Fruit fly (Drosophila melanogaster) whole organism, embryonic: ENCODE data around the gene IleRS-m.

Source experiments
- ATbp ChIP-seq: fragments of 200-800 bp; sonication (Bioruptor generic); optimal IDR thresholded peaks from 2 replicates; lab custom pipeline; 2017; ENCODE audit warnings: missing biosample characterization, mild to moderate bottlenecking, missing genetic modification characterization, missing genetic modification reagents
- B-H2 ChIP-seq: fragments of 200-800 bp; sonication (Bioruptor generic); optimal IDR thresholded peaks from 2 replicates; lab custom pipeline; 2018; ENCODE audit warnings: missing biosample characterization, mild to moderate bottlenecking, missing genetic modification characterization
- CG10321 ChIP-seq: fragments of 200-800 bp; sonication (Bioruptor generic); IDR thresholded peaks from 2 replicates; pipeline ENCODE4 v1.3.6; 2022; ENCODE audit warnings: missing biosample characterization, missing genetic modification characterization
- CG10979 ChIP-seq: fragments of 200-800 bp; sonication (Bioruptor generic); optimal IDR thresholded peaks from 2 replicates; lab custom pipeline; 2018; ENCODE audit warnings: missing biosample characterization, mild to moderate bottlenecking, missing genetic modification characterization, moderate library complexity
- CG11085 ChIP-seq: fragments of 200-800 bp; sonication (Bioruptor generic); IDR thresholded peaks from 2 replicates; pipeline ENCODE4 v1.3.6; 2022; ENCODE audit warnings: missing biosample characterization, missing genetic modification characterization
- CG12104 ChIP-seq: fragments of 200-800 bp; sonication (Bioruptor generic); optimal IDR thresholded peaks from 3 replicates; lab custom pipeline; 2016; ENCODE audit warnings: missing biosample characterization, missing genetic modification characterization
- CG15514 ChIP-seq: fragments of 200-800 bp; sonication (Bioruptor generic); optimal IDR thresholded peaks from 3 replicates; lab custom pipeline; 2017; ENCODE audit warnings: missing biosample characterization, missing genetic modification characterization, mild to moderate bottlenecking, moderate library complexity, missing genetic modification reagents
- CG16779 ChIP-seq: fragments of 200-800 bp; sonication (Bioruptor generic); IDR thresholded peaks from 2 replicates; pipeline ENCODE4 v1.3.6; 2022; ENCODE audit warnings: missing biosample characterization, missing genetic modification characterization
- CG16813 ChIP-seq: fragments of 200-800 bp; sonication (Bioruptor generic); IDR thresholded peaks from 3 replicates; pipeline ENCODE4 v1.3.6; 2022; ENCODE audit warnings: missing biosample characterization, missing genetic modification characterization; ENCODE audit not compliant: partially characterized antibody
- CG18599 ChIP-seq: fragments of 200-800 bp; sonication (Bioruptor generic); optimal IDR thresholded peaks from 3 replicates; lab custom pipeline; 2017; ENCODE audit warnings: missing biosample characterization, missing genetic modification characterization, mild to moderate bottlenecking, moderate library complexity, missing genetic modification reagents
- CG31388 ChIP-seq: fragments of 200-800 bp; sonication (Bioruptor generic); optimal IDR thresholded peaks from 2 replicates; lab custom pipeline; 2016; ENCODE audit warnings: missing biosample characterization, missing genetic modification characterization
- CG33213 ChIP-seq: fragments of 200-800 bp; sonication (Bioruptor generic); optimal IDR thresholded peaks from 3 replicates; lab custom pipeline; 2016; ENCODE audit warnings: missing biosample characterization, missing genetic modification characterization
- CG4328 ChIP-seq: fragments of 200-800 bp; sonication (Bioruptor generic); optimal IDR thresholded peaks from 3 replicates; lab custom pipeline; 2017; ENCODE audit warnings: missing biosample characterization, missing genetic modification reagents, missing genetic modification characterization
- CG6654 ChIP-seq: fragments of 200-800 bp; sonication (Bioruptor generic); optimal IDR thresholded peaks from 2 replicates; lab custom pipeline; 2017; ENCODE audit warnings: missing biosample characterization, mild to moderate bottlenecking, missing genetic modification characterization
- CG7556 ChIP-seq: fragments of 200-800 bp; sonication (Bioruptor generic); optimal IDR thresholded peaks from 2 replicates; lab custom pipeline; 2017; ENCODE audit warnings: missing biosample characterization, mild to moderate bottlenecking, missing genetic modification characterization
- CG8290 ChIP-seq, 3 experiments: fragments of 200-800 bp; sonication (Bioruptor generic); optimal IDR thresholded peaks; 2 replicates each; lab custom pipeline; 2016 to 2019; ENCODE audit warnings: missing biosample characterization in 3 of 3, missing genetic modification characterization in 3 of 3, mild to moderate bottlenecking in 2 of 3, moderate library complexity in 1 of 3
- CG9727 ChIP-seq: fragments of 200-800 bp; sonication (Bioruptor generic); optimal IDR thresholded peaks from 3 replicates; lab custom pipeline; 2017; ENCODE audit warnings: missing biosample characterization, mild to moderate bottlenecking, missing genetic modification characterization
- CG9817 ChIP-seq: fragments of 200-800 bp; sonication (Bioruptor generic); optimal IDR thresholded peaks from 2 replicates; lab custom pipeline; 2018; ENCODE audit warnings: missing biosample characterization, mild to moderate bottlenecking, missing genetic modification characterization, moderate library complexity
- Dad ChIP-seq: fragments of 200-800 bp; sonication (Bioruptor generic); optimal IDR thresholded peaks from 3 replicates; lab custom pipeline; 2016; ENCODE audit warnings: missing biosample characterization, missing genetic modification characterization
- Dbx ChIP-seq: fragments of 200-800 bp; sonication (Bioruptor generic); IDR thresholded peaks from 3 replicates; pipeline ENCODE4 v1.3.6; 2022; ENCODE audit warnings: missing biosample characterization, missing genetic modification characterization
- Dref ChIP-seq: fragments of 200-800 bp; sonication (Bioruptor generic); IDR thresholded peaks from 2 replicates; pipeline ENCODE4 v1.3.6; 2022; ENCODE audit warnings: missing biosample characterization, missing genetic modification characterization
- Drgx ChIP-seq: fragments of 200-800 bp; sonication (Bioruptor generic); IDR thresholded peaks from 2 replicates; pipeline ENCODE4 v1.3.6; 2022; ENCODE audit warnings: missing biosample characterization, missing genetic modification characterization
- E2f2 ChIP-seq: fragments of 200-800 bp; sonication (Bioruptor generic); IDR thresholded peaks from 2 replicates; pipeline ENCODE4 v1.3.6; 2022; ENCODE audit warnings: missing biosample characterization, missing genetic modification characterization
- ERR ChIP-seq: fragments of 200-800 bp; sonication (Bioruptor generic); optimal IDR thresholded peaks from 2 replicates; lab custom pipeline; 2016; ENCODE audit warnings: missing biosample characterization, missing genetic modification characterization
- Gsc ChIP-seq: fragments of 200-800 bp; sonication (Bioruptor generic); IDR thresholded peaks from 2 replicates; pipeline ENCODE4 v1.3.6; 2022; ENCODE audit warnings: missing biosample characterization, missing genetic modification characterization
- HLH3B ChIP-seq: fragments of 200-800 bp; sonication (Bioruptor generic); IDR thresholded peaks from 2 replicates; pipeline ENCODE4 v1.3.6; 2022; ENCODE audit warnings: missing biosample characterization, missing genetic modification characterization
- HLH4C ChIP-seq: fragments of 200-800 bp; sonication (Bioruptor generic); IDR thresholded peaks from 3 replicates; pipeline ENCODE4 v1.3.6; 2022; ENCODE audit warnings: missing biosample characterization, missing genetic modification characterization; ENCODE audit not compliant: partially characterized antibody
- HLH54F ChIP-seq: fragments of 200-800 bp; sonication (Bioruptor generic); optimal IDR thresholded peaks from 3 replicates; lab custom pipeline; 2016; ENCODE audit warnings: missing biosample characterization, missing genetic modification characterization
- Hr39 ChIP-seq: fragments of >200 bp; optimal IDR thresholded peaks from 2 replicates; lab custom pipeline; 2017
- Hsf ChIP-seq: fragments of 200-800 bp; sonication (Bioruptor generic); optimal IDR thresholded peaks from 3 replicates; lab custom pipeline; 2016; ENCODE audit warnings: missing biosample characterization, missing genetic modification characterization
- Sry-β ChIP-seq: fragments of 200-800 bp; sonication (Bioruptor generic); optimal IDR thresholded peaks from 2 replicates; lab custom pipeline; 2018; ENCODE audit warnings: missing biosample characterization, mild to moderate bottlenecking, missing genetic modification characterization, moderate library complexity
- Xrp1 ChIP-seq: fragments of 200-800 bp; sonication (Bioruptor generic); IDR thresholded peaks from 2 replicates; pipeline ENCODE4 v1.3.6; 2022; ENCODE audit warnings: missing biosample characterization, missing genetic modification characterization
- bab2 ChIP-seq: fragments of 200-800 bp; sonication (Bioruptor generic); optimal IDR thresholded peaks from 2 replicates; lab custom pipeline; 2016; ENCODE audit warnings: missing biosample characterization, missing genetic modification characterization
- bigmax ChIP-seq: fragments of 200-800 bp; sonication (Bioruptor generic); optimal IDR thresholded peaks from 2 replicates; lab custom pipeline; 2018; ENCODE audit warnings: missing biosample characterization, mild to moderate bottlenecking, missing genetic modification characterization
- bowl ChIP-seq: fragments of 200-800 bp; sonication (Bioruptor generic); IDR thresholded peaks from 2 replicates; pipeline ENCODE4 v1.3.6; 2022; ENCODE audit warnings: missing biosample characterization, missing genetic modification characterization
- cas ChIP-seq: fragments of 200-800 bp; sonication (Bioruptor generic); IDR thresholded peaks from 2 replicates; pipeline ENCODE4 v1.3.6; 2022; ENCODE audit warnings: missing biosample characterization, missing genetic modification characterization
- ci ChIP-seq: fragments of 200-800 bp; sonication (Bioruptor generic); IDR thresholded peaks from 3 replicates; pipeline ENCODE4 v1.3.6; 2022; ENCODE audit warnings: missing biosample characterization, missing genetic modification characterization
- gro ChIP-seq: fragments of 200-800 bp; sonication (Bioruptor generic); optimal IDR thresholded peaks from 2 replicates; lab custom pipeline; 2016; ENCODE audit warnings: missing biosample characterization, missing genetic modification characterization
- inv ChIP-seq: fragments of 200-800 bp; sonication (Bioruptor generic); IDR thresholded peaks from 2 replicates; pipeline ENCODE4 v1.3.6; 2022; ENCODE audit warnings: missing biosample characterization, missing genetic modification characterization; ENCODE audit not compliant: partially characterized antibody
- jing ChIP-seq: fragments of 200-800 bp; sonication (Bioruptor generic); optimal IDR thresholded peaks from 2 replicates; lab custom pipeline; 2018; ENCODE audit warnings: missing biosample characterization, mild to moderate bottlenecking, missing genetic modification characterization
- lov ChIP-seq, 2 experiments: fragments of 200-800 bp in 1 of 2; fragments of >200 bp in 1 of 2; sonication (Bioruptor generic) in 1 of 2; IDR thresholded peaks in 1 of 2; optimal IDR thresholded peaks in 1 of 2; 2 replicates in 1 of 2; 3 replicates in 1 of 2; pipeline versions ENCODE4 v1.3.6 to Lab custom; 2017 to 2022; ENCODE audit warnings: missing biosample characterization in 1 of 2, missing genetic modification characterization in 1 of 2
- pum ChIP-seq: fragments of 200-800 bp; sonication (Bioruptor generic); optimal IDR thresholded peaks from 2 replicates; lab custom pipeline; 2016; ENCODE audit warnings: missing biosample characterization, missing genetic modification characterization
- pzg ChIP-seq: fragments of 200-800 bp; sonication (Bioruptor generic); optimal IDR thresholded peaks from 3 replicates; lab custom pipeline; 2018; ENCODE audit warnings: missing biosample characterization, mild to moderate bottlenecking, missing genetic modification characterization, moderate library complexity
- sc ChIP-seq, 3 experiments: fragments of >200 bp in 2 of 3; fragments of 200-800 bp in 1 of 3; sonication (Bioruptor generic) in 1 of 3; optimal IDR thresholded peaks; 2 replicates in 2 of 3; 3 replicates in 1 of 3; lab custom pipeline; 2017; ENCODE audit warnings: mild to moderate bottlenecking in 1 of 3, missing biosample characterization in 1 of 3, missing genetic modification characterization in 1 of 3, missing genetic modification reagents in 1 of 3
- sim ChIP-seq: fragments of 200-800 bp; sonication (Bioruptor generic); IDR thresholded peaks from 2 replicates; pipeline ENCODE4 v1.3.6; 2022; ENCODE audit warnings: missing biosample characterization, missing genetic modification characterization
- sisA ChIP-seq: fragments of 200-800 bp; sonication (Bioruptor generic); IDR thresholded peaks from 2 replicates; pipeline ENCODE4 v1.3.6; 2022; ENCODE audit warnings: missing biosample characterization, missing genetic modification characterization
- tll ChIP-seq, 2 experiments: fragments of 200-800 bp in 1 of 2; fragments of >200 bp in 1 of 2; sonication (Bioruptor generic) in 1 of 2; optimal IDR thresholded peaks; 2 replicates each; lab custom pipeline; 2017 to 2019; ENCODE audit warnings: missing biosample characterization in 2 of 2, missing genetic modification characterization in 2 of 2, mild to moderate bottlenecking in 1 of 2, moderate library complexity in 1 of 2
- wek ChIP-seq: fragments of 200-800 bp; sonication (Bioruptor generic); optimal IDR thresholded peaks from 3 replicates; lab custom pipeline; 2018; ENCODE audit warnings: missing biosample characterization, mild to moderate bottlenecking, missing genetic modification characterization, moderate library complexity
- wor ChIP-seq: fragments of 200-800 bp; sonication (Bioruptor generic); IDR thresholded peaks from 2 replicates; pipeline ENCODE4 v1.3.6; 2022; ENCODE audit warnings: missing biosample characterization, missing genetic modification characterization

IleRS-m gene

DNA sequence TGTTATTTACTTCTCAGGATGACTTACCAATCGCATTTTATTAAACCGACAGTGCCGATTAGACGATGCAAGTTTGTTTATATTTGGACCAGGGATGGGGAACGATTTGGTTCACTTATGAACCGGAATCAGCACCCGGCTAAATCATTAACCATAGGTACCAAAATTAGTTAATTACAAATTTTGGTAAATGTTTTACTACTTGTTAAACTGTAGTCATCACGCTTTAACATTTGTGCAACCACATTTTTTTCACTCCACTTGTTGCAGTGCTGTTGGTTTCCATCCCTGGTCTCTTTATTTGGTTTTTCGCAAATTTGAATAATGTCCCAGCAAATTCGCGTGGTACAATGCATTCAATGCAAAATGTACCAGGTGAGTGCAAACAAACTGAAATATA is 5.4 kb downstream of the IleRS-m start, which contains the start of the genes IntS9 and CG43295 (continued):
- peak; percentile 43 for TF ChIP-seq CG6654
- no peak for TF ChIP-seq CG4328 (GFP tag; lab: Kevin White, UChicago)
- no peak for TF ChIP-seq B-H2 (GFP tag; lab: Kevin White, UChicago)
- TF ChIP-seq wek (GFP tag; lab: Kevin White, UChicago) = peak; percentile 32
- TF ChIP-seq Xrp1 (GFP tag; lab: Robert Waterston, UW) = peak; percentile 92
- peak; percentile 78 for TF ChIP-seq CG9727 (GFP tag; lab: Kevin White, UChicago)
- TF ChIP-seq gro (GFP tag; lab: Kevin White, UChicago) = no peak
- peak; percentile 66 for TF ChIP-seq CG8290 (GFP tag; optimal IDR thresholded peaks at IDR 0.05; lab: Kevin White, UChicago)
- no peak for TF ChIP-seq CG8290 (tag; optimal IDR thresholded peaks at IDR 0.05; lab: Kevin White, UChicago)
- TF ChIP-seq HLH3B (GFP tag; lab: Robert Waterston, UW) = peak; percentile 86
- peak; percentile 36; the same call in 1 of the 2 replicates for TF ChIP-seq bowl (GFP tag; lab: Robert Waterston, UW)
- TF ChIP-seq CG33213 = peak; percentile 77
- peak; percentile 64 for TF ChIP-seq CG10321 (GFP tag; lab: Robert Waterston, UW)
- peak; percentile 82 for TF ChIP-seq CG10979 (tag; lab: Kevin White, UChicago)
- peak; percentile 99 for TF ChIP-seq CG15514 (GFP tag; lab: Kevin White, UChicago)
- TF ChIP-seq inv (GFP tag; lab: Robert Waterston, UW) = no peak
- TF ChIP-seq tll (GFP tag; optimal IDR thresholded peaks at IDR 0.05; lab: Kevin White, UChicago) = no peak
- TF ChIP-seq Hsf (GFP tag; lab: Kevin White, UChicago) = peak; percentile 91
- TF ChIP-seq E2f2 = peak; percentile 77
- TF ChIP-seq ERR (GFP tag; lab: Kevin White, UChicago) = peak; percentile 71
- peak; percentile 49; the same call in 1 of the 2 replicates for TF ChIP-seq CG11085 (GFP tag; lab: Robert Waterston, UW)
- TF ChIP-seq HLH4C (GFP tag; lab: Robert Waterston, UW) = 0 out of 3 replicates have a peak, but pooled peaks have one; percentile 49
- peak; percentile 84 for TF ChIP-seq Drgx (GFP tag; lab: Robert Waterston, UW)
- TF ChIP-seq CG16813 = no peak
- TF ChIP-seq CG16779 (GFP tag; lab: Robert Waterston, UW) = peak; percentile 73; the same call in 1 of the 2 replicates
- TF ChIP-seq sim (GFP tag; lab: Robert Waterston, UW) = peak; percentile 60; the same call in 1 of the 2 replicates
- peak; percentile 88 for TF ChIP-seq pum (GFP tag; lab: Kevin White, UChicago)
- peak; percentile 62 for TF ChIP-seq ATbp (GFP tag; lab: Kevin White, UChicago)
- TF ChIP-seq CG12104 (GFP tag; lab: Kevin White, UChicago) = peak; percentile 44
- peak; percentile 86 for TF ChIP-seq sisA (GFP tag; lab: Robert Waterston, UW)
- peak; percentile 93 for TF ChIP-seq ci
- peak; percentile 69 for TF ChIP-seq wor (GFP tag; lab: Robert Waterston, UW)
- peak; percentile 84 for TF ChIP-seq CG18599 (GFP tag; lab: Kevin White, UChicago)
- TF ChIP-seq Hr39 (lab: Kevin White, UChicago) = no peak
- no peak for TF ChIP-seq sc (optimal IDR thresholded peaks at IDR 0.05; lab: Kevin White, UChicago)
- TF ChIP-seq sc (GFP tag; optimal IDR thresholded peaks at IDR 0.05; lab: Kevin White, UChicago) = peak; percentile 55
- peak; percentile 16 for TF ChIP-seq Sry-β (GFP tag; lab: Kevin White, UChicago)
- peak; percentile 49 for TF ChIP-seq pzg (GFP tag; lab: Kevin White, UChicago)
- TF ChIP-seq CG31388 (GFP tag; lab: Kevin White, UChicago) = peak; percentile 29
- no peak for TF ChIP-seq lov (optimal IDR thresholded peaks at IDR 0.05; lab: Kevin White, UChicago)
- TF ChIP-seq lov (GFP tag; IDR thresholded peaks at IDR 0.05; lab: Robert Waterston, UW) = peak; percentile 74; the same call in 1 of the 3 replicates
- TF ChIP-seq Gsc = peak; percentile 56; the same call in 1 of the 2 replicates
- peak; percentile 86 for TF ChIP-seq bab2 (GFP tag; lab: Kevin White, UChicago)
- TF ChIP-seq HLH54F = peak; percentile 89
- peak; percentile 65 for TF ChIP-seq CG9817 (tag; lab: Kevin White, UChicago)
- TF ChIP-seq jing = no peak
- TF ChIP-seq Dbx (GFP tag; lab: Robert Waterston, UW) = peak; percentile 82
- TF ChIP-seq bigmax = no peak
- no peak for TF ChIP-seq CG7556 (GFP tag; lab: Kevin White, UChicago)
- peak; percentile 74; the same call in 1 of the 2 replicates for TF ChIP-seq cas (GFP tag; lab: Robert Waterston, UW)
- peak; percentile 76 for TF ChIP-seq Dad (GFP tag; lab: Kevin White, UChicago)
- TF ChIP-seq Dref (GFP tag; lab: Robert Waterston, UW) = peak; percentile 26; the same call in 1 of the 2 replicates
